Fruit fly (Drosophila melanogaster): ENCODE results near the gene Cp19.

The Cp19 gene

DNA sequence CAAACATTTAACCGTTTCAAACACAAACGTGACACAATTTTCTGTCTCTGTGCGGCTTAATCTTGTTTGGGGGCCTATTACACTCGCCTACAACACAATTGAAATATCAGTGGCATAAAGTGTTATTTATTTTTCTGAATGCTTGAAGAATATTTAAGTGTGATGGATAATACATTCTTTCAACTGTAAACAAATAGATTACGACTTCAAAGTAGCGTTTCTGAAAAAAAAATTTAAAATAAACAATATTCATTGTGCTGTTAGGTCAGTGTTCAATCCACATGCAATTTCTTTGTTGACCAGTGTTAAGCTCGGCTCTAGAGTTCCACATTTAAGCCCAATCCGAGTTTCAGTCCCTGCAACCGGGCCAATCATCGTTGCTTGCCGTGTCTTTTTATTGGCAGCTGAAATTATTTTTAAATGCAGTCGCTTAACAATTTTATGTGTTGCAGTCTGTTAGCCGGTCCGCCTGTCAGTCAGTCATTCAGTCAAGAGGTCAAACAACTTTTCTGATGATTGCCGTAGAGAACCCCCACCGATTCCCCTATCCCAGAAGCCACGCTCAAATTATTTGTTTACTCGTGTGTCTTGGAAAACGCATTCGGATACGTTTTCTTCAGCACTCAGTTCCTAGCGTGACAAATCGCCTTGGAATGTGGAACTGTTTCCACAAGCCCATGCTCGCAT lies 43.5 kb downstream of the Cp19 start (continued):
- TF ChIP-seq CG8765 (GFP tag; IDR thresholded peaks at IDR 0.05), result no peak
- no peak for TF ChIP-seq crc (GFP tag; optimal IDR thresholded peaks at IDR 0.05)
- 0 out of 3 replicates have a peak, but pooled peaks have one; percentile 42 for TF ChIP-seq CG11456 (GFP tag; IDR thresholded peaks at IDR 0.05)
- no peak for TF ChIP-seq cwo (GFP tag; optimal IDR thresholded peaks at IDR 0.05)
- TF ChIP-seq CG8478 (optimal IDR thresholded peaks at IDR 0.05), result no peak
- TF ChIP-seq tin (GFP tag; optimal IDR thresholded peaks at IDR 0.05), result peak; percentile 55
- TF ChIP-seq Fer3 (tag; optimal IDR thresholded peaks at IDR 0.05), result peak; percentile 55
- peak; percentile 57; the same call in 1 of the 2 replicates for TF ChIP-seq sisA (GFP tag; IDR thresholded peaks at IDR 0.05)
- TF ChIP-seq sim (GFP tag; IDR thresholded peaks at IDR 0.05), result peak; percentile 47; the same call in 1 of the 2 replicates
- TF ChIP-seq fru (optimal IDR thresholded peaks at IDR 0.05), result no peak
- TF ChIP-seq CG2889 (GFP tag; IDR thresholded peaks at IDR 0.05), result peak; percentile 44; the same call in 1 of the 3 replicates
- TF ChIP-seq CG8290 (GFP tag; optimal IDR thresholded peaks at IDR 0.05), result peak; percentile 3
- peak in 1 of 2 experiments; percentile 29 for TF ChIP-seq CG8290 (tag; optimal IDR thresholded peaks at IDR 0.05)
- TF ChIP-seq CG17612 (GFP tag; IDR thresholded peaks at IDR 0.05), result no peak; the same call in 1 of the 2 replicates
- TF ChIP-seq CG3407 (GFP tag; optimal IDR thresholded peaks at IDR 0.05), result peak; percentile 53
- 0 out of 2 replicates have a peak, but pooled peaks have one; percentile 42 for TF ChIP-seq Nf-YA (GFP tag; IDR thresholded peaks at IDR 0.05)
- peak; percentile 15 for TF ChIP-seq HmgZ (tag; optimal IDR thresholded peaks at IDR 0.05)
- 0 out of 3 replicates have a peak, but pooled peaks have one; percentile 7 for TF ChIP-seq knrl (GFP tag; IDR thresholded peaks at IDR 0.05; ENCODE audit: partially characterized antibody)
- TF ChIP-seq maf-S (GFP tag; optimal IDR thresholded peaks at IDR 0.05), result peak; percentile 51
- TF ChIP-seq CG2678 (tag; optimal IDR thresholded peaks at IDR 0.05), result peak; percentile 86
- peak; percentile 68 for TF ChIP-seq CG9727 (GFP tag; optimal IDR thresholded peaks at IDR 0.05)
- TF ChIP-seq stc (GFP tag; IDR thresholded peaks at IDR 0.05), result peak; percentile 76
- TF ChIP-seq CG5180 (GFP tag; optimal IDR thresholded peaks at IDR 0.05), result peak; percentile 25
- TF ChIP-seq pzg (GFP tag; optimal IDR thresholded peaks at IDR 0.05), result no peak
- peak; percentile 67 for TF ChIP-seq CG18619 (GFP tag; optimal IDR thresholded peaks at IDR 0.05)
- TF ChIP-seq CG9876 (GFP tag; optimal IDR thresholded peaks at IDR 0.05), result no peak
- TF ChIP-seq CG15696 (tag; optimal IDR thresholded peaks at IDR 0.05), result peak; percentile 38
- TF ChIP-seq Atf-2 (GFP tag; optimal IDR thresholded peaks at IDR 0.05), result peak; percentile 53
- TF ChIP-seq CG12155 (GFP tag; optimal IDR thresholded peaks at IDR 0.05), result peak; percentile 55
- no peak for TF ChIP-seq CG31365 (tag; optimal IDR thresholded peaks at IDR 0.05)
- no peak for TF ChIP-seq Ets97D (GFP tag; optimal IDR thresholded peaks at IDR 0.05)
- TF ChIP-seq corto (GFP tag; optimal IDR thresholded peaks at IDR 0.05), result no peak
- peak; percentile 68 for TF ChIP-seq lmd (GFP tag; IDR thresholded peaks at IDR 0.05)
- TF ChIP-seq gem (tag; optimal IDR thresholded peaks at IDR 0.05), result peak; percentile 86
- no peak for TF ChIP-seq CG4282 (GFP tag; optimal IDR thresholded peaks at IDR 0.05)
- peak; percentile 20; the same call in 1 of the 4 replicates for TF ChIP-seq Gug (GFP tag; IDR thresholded peaks at IDR 0.05)
- no peak for TF ChIP-seq CG15514 (GFP tag; optimal IDR thresholded peaks at IDR 0.05)
- TF ChIP-seq CG6813 (GFP tag; optimal IDR thresholded peaks at IDR 0.05), result peak; percentile 15
- peak; percentile 82 for TF ChIP-seq Blimp-1 (GFP tag; optimal IDR thresholded peaks at IDR 0.05)
- TF ChIP-seq CG18011 (GFP tag; optimal IDR thresholded peaks at IDR 0.05), result peak; percentile 2
- peak; percentile 86 for TF ChIP-seq dmrt99B (tag; optimal IDR thresholded peaks at IDR 0.05)
- TF ChIP-seq CG6765 (GFP tag; optimal IDR thresholded peaks at IDR 0.05), result no peak
- peak; percentile 86 for TF ChIP-seq PHDP (tag; optimal IDR thresholded peaks at IDR 0.05)
- peak; percentile 60 for TF ChIP-seq CG1602 (GFP tag; optimal IDR thresholded peaks at IDR 0.05)
- TF ChIP-seq al (GFP tag; IDR thresholded peaks at IDR 0.05), result no peak
- peak; percentile 56 for TF ChIP-seq E2f1 (GFP tag; IDR thresholded peaks at IDR 0.05)
- peak; percentile 38; the same call in 1 of the 2 replicates for TF ChIP-seq CG14667 (GFP tag; IDR thresholded peaks at IDR 0.05)
- peak; percentile 3 for TF ChIP-seq Bdp1 (GFP tag; optimal IDR thresholded peaks at IDR 0.05)
- TF ChIP-seq Taf1 (GFP tag; IDR thresholded peaks at IDR 0.05), result no peak
- TF ChIP-seq D19A (tag; optimal IDR thresholded peaks at IDR 0.05), result peak; percentile 70
